Worm (Caenorhabditis elegans) whole organism, L2 larva: ENCODE data around the gene C50H11.13.

ENCODE experiments used
- ZK546.5 ChIP-seq: sonication (generic microtip); optimal IDR thresholded peaks from 2 replicates; lab custom pipeline; 2017; ENCODE audit warnings: missing biosample characterization, missing genetic modification characterization
- aly-2 ChIP-seq: fragments of 150-350 bp; optimal IDR thresholded peaks from 2 replicates; lab custom pipeline; 2014; ENCODE audit warnings: missing biosample characterization, missing genetic modification characterization
- egl-27 ChIP-seq: sonication (generic microtip); optimal IDR thresholded peaks from 3 replicates; lab custom pipeline; 2017; ENCODE audit warnings: missing biosample characterization, missing genetic modification reagents, missing genetic modification characterization
- gmeb-1 ChIP-seq: fragments of 150-350 bp; optimal IDR thresholded peaks from 2 replicates; lab custom pipeline; 2014; ENCODE audit warnings: missing biosample characterization, missing genetic modification characterization
- mdl-1 ChIP-seq, 2 experiments: fragments of 150-350 bp in 1 of 2; sonication (generic microtip) in 1 of 2; optimal IDR thresholded peaks; 2 replicates each; lab custom pipeline; 2017; ENCODE audit warnings: missing biosample characterization in 2 of 2, missing genetic modification characterization in 2 of 2
- nhr-237 ChIP-seq: fragments of 150-350 bp; optimal IDR thresholded peaks from 2 replicates; lab custom pipeline; 2014; ENCODE audit warnings: missing biosample characterization, missing genetic modification characterization
- unc-62 ChIP-seq: fragments of 150-350 bp; optimal IDR thresholded peaks from 2 replicates; lab custom pipeline; 2014; ENCODE audit warnings: missing biosample characterization, missing genetic modification reagents, missing genetic modification characterization
- zag-1 ChIP-seq: fragments of 150-350 bp; optimal IDR thresholded peaks from 2 replicates; lab custom pipeline; 2014; ENCODE audit warnings: missing biosample characterization, missing genetic modification characterization

DNA sequence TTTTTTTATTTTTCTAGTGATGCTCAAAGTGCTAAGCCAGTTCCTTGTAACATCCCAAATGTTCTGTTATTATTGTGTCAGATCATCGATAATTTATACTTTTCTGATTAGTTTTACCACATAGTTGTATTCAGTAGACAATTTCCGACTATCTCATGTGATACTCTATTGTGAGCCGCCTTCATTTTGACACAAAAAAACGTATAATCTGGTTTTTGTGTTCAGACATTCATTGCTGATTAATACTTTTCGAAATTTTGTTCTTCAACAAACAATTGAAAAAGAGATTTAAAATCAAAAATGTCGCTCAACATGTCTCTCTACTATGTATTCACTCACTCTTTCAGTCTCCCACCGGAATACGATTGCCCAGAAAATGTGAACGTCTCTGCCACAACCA lies 10.0 kb upstream of the C50H11.13 start, which contains the start of gene srt-7:
- TF ChIP-seq zag-1 (tag; lab: Kevin White, UChicago): no peak
- TF ChIP-seq unc-62: no peak
- no peak for TF ChIP-seq egl-27
- no peak for TF ChIP-seq nhr-237 (tag; lab: Kevin White, UChicago)
- TF ChIP-seq ZK546.5 (tag; lab: Kevin White, UChicago): no peak
- no peak for TF ChIP-seq aly-2 (tag; lab: Kevin White, UChicago)
- no peak for TF ChIP-seq mdl-1 (tag; optimal IDR thresholded peaks at IDR 0.05; lab: Kevin White, UChicago)
- TF ChIP-seq gmeb-1 (tag; lab: Kevin White, UChicago): no peak
